Worm (Caenorhabditis elegans) whole organism, late embryonic: ENCODE data around the gene T09F3.7.

Experiments
- ama-1 ChIP-seq: fragments of 150-350 bp; optimal IDR thresholded peaks from 2 replicates; lab custom pipeline; 2014
- ceh-19 ChIP-seq: fragments of 200-800 bp; sonication (Bioruptor generic); optimal IDR thresholded peaks from 2 replicates; lab custom pipeline; 2018; ENCODE audit warnings: mild to moderate bottlenecking, missing genetic modification characterization, missing compliant biosample characterization
- ets-4 ChIP-seq: sonication (generic microtip); optimal IDR thresholded peaks from 2 replicates; lab custom pipeline; 2016; ENCODE audit warnings: missing genetic modification characterization, missing compliant biosample characterization
- pha-4 ChIP-seq: fragments of 150-350 bp; optimal IDR thresholded peaks from 2 replicates; lab custom pipeline; 2018; ENCODE audit warnings: missing biosample characterization, missing genetic modification reagents, missing genetic modification characterization
- ttx-3 ChIP-seq: sonication (generic microtip); optimal IDR thresholded peaks from 2 replicates; lab custom pipeline; 2016; ENCODE audit warnings: missing genetic modification reagents, missing genetic modification characterization, missing compliant biosample characterization

DNA sequence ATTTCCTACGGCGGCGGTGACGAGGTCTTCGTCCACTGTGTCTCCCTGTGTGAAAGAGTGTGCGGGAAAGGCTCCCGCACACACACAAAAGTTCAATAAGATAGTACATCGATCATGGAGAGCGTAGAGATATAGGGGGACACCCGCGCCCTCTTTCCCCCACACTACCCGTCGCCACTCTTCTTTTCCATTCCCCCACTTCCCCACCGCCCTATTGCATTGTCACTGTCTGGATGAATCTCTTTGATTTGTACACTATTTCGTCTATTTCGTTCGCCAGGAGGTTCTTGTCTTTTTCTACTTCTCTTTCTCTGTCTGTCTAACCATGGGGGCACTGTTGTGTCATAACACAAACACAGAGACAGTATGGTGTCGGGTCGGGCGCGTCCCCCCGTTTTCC, 8.7 kb upstream of the T09F3.7 start:
- TF ChIP-seq ceh-19 (GFP tag; lab: Kevin White, UChicago) (no peak), ama-1 (lab: Kevin White, UChicago) (no peak), ttx-3 (tag; lab: Kevin White, UChicago) (no peak), pha-4 (no peak), ets-4 (peak; percentile 11)
